Worm (Caenorhabditis elegans): Measurements from ENCODE around the gene F29G6.1.

F29G6.1 gene

ce11 chrX:11465215-11465614 lies 36.9 kb upstream of the F29G6.1 start, which contains the start of gene lin-14:
Gene lin-14, plus strand, starts transcription at chrX:11465560.
- TF ChIP-seq cog-1 (tag; optimal IDR thresholded peaks at IDR 0.05): no peak
- TF ChIP-seq ref-1 (GFP tag; conservative IDR thresholded peaks at IDR 0.05): no peak
- no peak for TF ChIP-seq tab-1 (GFP tag; IDR thresholded peaks at IDR 0.05)
- TF ChIP-seq klf-2 (GFP tag; conservative IDR thresholded peaks at IDR 0.05): no peak
- no peak for TF ChIP-seq ztf-29 (GFP tag; IDR thresholded peaks at IDR 0.05)
- no peak for TF ChIP-seq T22C8.4 (GFP tag; IDR thresholded peaks at IDR 0.05)
- TF ChIP-seq ztf-23 (GFP tag; IDR thresholded peaks at IDR 0.05): no peak
- no peak for TF ChIP-seq flt-1 (GFP tag; IDR thresholded peaks at IDR 0.05)
- TF ChIP-seq med-1 (GFP tag; optimal IDR thresholded peaks at IDR 0.05; ENCODE audit: insufficient read depth): no peak

DNA sequence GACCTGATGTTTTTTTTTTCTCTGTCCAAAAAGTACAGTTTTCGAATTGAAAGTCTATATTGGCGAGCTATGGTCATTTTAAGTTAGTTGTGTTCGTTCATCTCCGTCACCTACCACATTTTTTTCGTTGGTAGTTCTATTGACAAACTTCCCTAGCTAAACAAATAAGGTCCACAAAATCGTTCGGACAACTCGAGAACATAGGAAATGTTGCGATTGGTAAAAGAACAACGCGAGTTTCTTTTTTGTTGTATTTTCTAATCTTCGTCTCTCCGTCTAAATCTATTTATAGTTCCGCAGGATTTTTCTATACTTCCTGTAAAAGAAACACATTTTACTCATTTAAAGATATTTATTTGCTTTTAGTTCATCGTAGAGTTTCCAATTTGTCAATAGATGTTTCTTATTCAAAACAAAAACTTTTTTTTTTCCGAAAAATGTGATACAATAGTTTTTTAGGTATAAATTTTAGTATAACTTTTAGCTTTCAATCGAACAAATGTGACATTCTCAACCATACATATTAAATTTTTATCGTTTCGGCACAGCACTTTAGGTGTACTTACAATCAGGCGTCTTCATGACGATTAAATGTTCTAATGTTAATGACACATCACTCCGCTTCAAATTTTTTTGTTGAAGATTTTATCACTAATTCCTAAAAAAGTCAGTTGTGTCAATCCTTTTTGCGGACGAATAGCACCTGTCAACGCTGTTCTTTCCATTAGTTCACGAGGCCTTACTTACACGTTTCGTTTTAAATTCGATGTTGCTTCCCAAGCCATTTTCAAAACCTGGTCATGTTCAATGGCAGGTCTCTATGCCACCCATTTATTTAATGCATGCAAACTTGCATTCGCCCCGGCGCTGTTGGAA lies 35.4 kb upstream of the F29G6.1 start:
- no peak for TF ChIP-seq klf-2 (GFP tag; conservative IDR thresholded peaks at IDR 0.05)
- TF ChIP-seq flt-1 (GFP tag; IDR thresholded peaks at IDR 0.05): no peak
- no peak for TF ChIP-seq tab-1 (GFP tag; IDR thresholded peaks at IDR 0.05)
- TF ChIP-seq T22C8.4 (GFP tag; IDR thresholded peaks at IDR 0.05): no peak
- TF ChIP-seq ztf-29 (GFP tag; IDR thresholded peaks at IDR 0.05): no peak
- TF ChIP-seq cog-1 (tag; optimal IDR thresholded peaks at IDR 0.05): no peak
- no peak for TF ChIP-seq ref-1 (GFP tag; conservative IDR thresholded peaks at IDR 0.05)
- TF ChIP-seq ztf-23 (GFP tag; IDR thresholded peaks at IDR 0.05): no peak
- TF ChIP-seq med-1 (GFP tag; optimal IDR thresholded peaks at IDR 0.05; ENCODE audit: insufficient read depth): no peak

DNA sequence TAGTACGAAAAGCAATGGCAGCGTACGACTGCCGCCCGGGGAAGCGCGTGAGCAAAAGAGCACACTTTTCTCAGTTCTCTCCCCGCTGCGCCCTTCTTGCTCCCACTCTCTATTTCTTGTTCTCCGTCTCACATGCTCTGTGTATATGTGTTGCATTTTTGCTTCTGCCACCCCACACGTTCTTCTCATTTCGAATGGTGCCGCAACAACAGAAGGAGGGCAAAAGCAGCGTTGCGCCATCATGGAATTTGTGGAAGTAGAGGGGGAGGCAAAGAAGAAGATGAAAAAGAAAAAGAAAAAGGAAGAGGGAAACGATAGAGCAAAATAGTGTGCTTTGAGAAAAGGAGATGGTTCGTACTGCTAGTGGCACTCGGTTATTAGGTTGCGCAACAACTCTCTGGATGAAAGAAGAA lies 34.7 kb upstream of the F29G6.1 start:
- TF ChIP-seq tab-1 (GFP tag; IDR thresholded peaks at IDR 0.05): no peak
- TF ChIP-seq ref-1 (GFP tag; conservative IDR thresholded peaks at IDR 0.05): no peak
- peak; percentile 53 for TF ChIP-seq cog-1 (tag; optimal IDR thresholded peaks at IDR 0.05)

DNA sequence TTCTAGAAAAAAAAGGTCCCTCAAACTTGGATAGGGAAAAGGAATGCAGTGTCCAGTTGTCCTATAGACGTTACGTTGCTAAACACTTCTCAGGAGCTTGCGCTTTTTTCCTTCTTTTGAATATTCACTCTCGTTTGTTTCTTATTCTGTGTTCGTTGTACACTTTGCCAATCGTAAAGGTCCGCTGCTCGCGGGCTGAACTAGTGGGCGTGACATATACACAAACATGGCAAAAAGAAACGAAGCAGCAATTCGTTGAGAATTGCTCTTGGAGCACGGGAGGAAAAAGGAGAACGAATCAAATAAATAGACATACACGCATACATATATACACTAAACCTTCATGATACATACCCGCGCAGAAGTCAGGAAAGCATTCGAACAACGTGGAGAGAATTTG lies 33.3 kb upstream of the F29G6.1 start:
- TF ChIP-seq tab-1 (GFP tag; IDR thresholded peaks at IDR 0.05) (no peak), T22C8.4 (GFP tag; IDR thresholded peaks at IDR 0.05) (no peak), ztf-23 (GFP tag; IDR thresholded peaks at IDR 0.05) (no peak), cog-1 (tag; optimal IDR thresholded peaks at IDR 0.05) (no peak), klf-2 (GFP tag; conservative IDR thresholded peaks at IDR 0.05) (no peak), ref-1 (GFP tag; conservative IDR thresholded peaks at IDR 0.05) (no peak), flt-1 (GFP tag; IDR thresholded peaks at IDR 0.05) (no peak), med-1 (GFP tag; optimal IDR thresholded peaks at IDR 0.05; ENCODE audit: insufficient read depth) (no peak), ztf-29 (GFP tag; IDR thresholded peaks at IDR 0.05) (no peak)

DNA sequence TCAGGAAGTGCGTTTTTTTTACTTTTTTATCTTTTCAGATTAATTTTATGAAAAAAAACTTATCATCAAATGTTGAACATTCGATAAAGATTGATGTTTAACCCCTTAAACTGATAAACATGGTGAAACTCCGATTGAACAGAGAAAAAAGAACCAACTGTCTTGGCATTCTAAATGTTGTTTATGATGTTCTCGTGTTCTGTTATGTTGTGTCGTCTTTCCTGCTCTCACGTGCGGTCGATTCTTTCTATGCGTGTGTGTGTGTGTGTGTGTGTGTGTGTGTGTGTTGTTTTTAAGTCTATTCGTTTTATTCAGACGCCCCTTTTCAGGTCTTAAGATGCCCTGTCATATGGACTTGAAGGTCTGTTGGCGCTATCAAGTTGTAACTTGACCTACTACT lies 32.5 kb upstream of the F29G6.1 start:
- TF ChIP-seq cog-1 (tag; optimal IDR thresholded peaks at IDR 0.05) (no peak), klf-2 (GFP tag; conservative IDR thresholded peaks at IDR 0.05) (no peak), ztf-23 (GFP tag; IDR thresholded peaks at IDR 0.05) (no peak), tab-1 (GFP tag; IDR thresholded peaks at IDR 0.05) (no peak)

DNA sequence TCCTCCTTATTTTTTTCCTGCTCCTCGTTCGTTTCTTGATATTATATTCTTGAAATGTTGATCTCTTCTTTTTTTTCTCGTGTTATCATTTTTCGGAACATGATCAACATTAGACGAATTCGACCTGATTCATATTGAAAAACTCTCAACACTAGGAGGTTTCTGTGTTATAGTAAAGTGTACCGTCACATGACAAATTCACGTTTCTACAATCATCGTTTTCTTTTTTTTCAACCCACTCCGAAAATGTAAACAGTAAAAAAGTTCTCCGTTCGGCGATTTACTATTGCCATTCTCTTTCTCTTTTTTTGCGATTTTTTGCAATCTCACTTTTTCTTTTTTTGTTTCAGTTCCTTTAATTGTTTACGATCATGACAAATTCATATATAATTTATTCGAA lies 30.7 kb upstream of the F29G6.1 start:
- TF ChIP-seq ztf-23 (GFP tag; IDR thresholded peaks at IDR 0.05) (no peak), cog-1 (tag; optimal IDR thresholded peaks at IDR 0.05) (no peak), ztf-29 (GFP tag; IDR thresholded peaks at IDR 0.05) (no peak), med-1 (GFP tag; optimal IDR thresholded peaks at IDR 0.05; ENCODE audit: insufficient read depth) (no peak), ref-1 (GFP tag; conservative IDR thresholded peaks at IDR 0.05) (no peak), klf-2 (GFP tag; conservative IDR thresholded peaks at IDR 0.05) (no peak), flt-1 (GFP tag; IDR thresholded peaks at IDR 0.05) (no peak)

DNA sequence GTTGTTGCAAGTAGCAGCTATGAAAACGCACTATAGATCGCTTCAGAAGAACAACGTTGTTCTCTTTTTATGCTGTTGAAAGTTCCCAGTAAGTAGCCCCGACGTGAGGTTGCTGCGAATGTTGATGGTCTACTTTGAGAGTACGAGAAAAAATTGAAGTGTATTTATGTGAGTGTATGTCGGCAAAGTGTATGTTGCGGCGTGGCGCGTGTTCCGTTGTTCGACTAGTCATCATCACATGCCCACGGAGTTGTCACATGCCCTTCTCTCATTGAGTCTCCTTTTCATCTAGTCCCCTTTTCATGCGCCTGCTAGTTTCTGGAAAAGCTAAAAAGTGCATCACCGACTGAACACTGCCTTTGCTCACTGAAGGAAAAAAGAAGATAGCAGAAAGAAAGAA lies 30.2 kb upstream of the F29G6.1 start:
- no peak for TF ChIP-seq T22C8.4 (GFP tag; IDR thresholded peaks at IDR 0.05)
- no peak for TF ChIP-seq ref-1 (GFP tag; conservative IDR thresholded peaks at IDR 0.05)
- TF ChIP-seq cog-1 (tag; optimal IDR thresholded peaks at IDR 0.05): no peak
- no peak for TF ChIP-seq med-1 (GFP tag; optimal IDR thresholded peaks at IDR 0.05; ENCODE audit: insufficient read depth)
- no peak for TF ChIP-seq ztf-29 (GFP tag; IDR thresholded peaks at IDR 0.05)
- TF ChIP-seq tab-1 (GFP tag; IDR thresholded peaks at IDR 0.05): no peak
- TF ChIP-seq klf-2 (GFP tag; conservative IDR thresholded peaks at IDR 0.05): no peak
- no peak for TF ChIP-seq ztf-23 (GFP tag; IDR thresholded peaks at IDR 0.05)
- TF ChIP-seq flt-1 (GFP tag; IDR thresholded peaks at IDR 0.05): no peak

ce11 chrX:11472407-11472806 lies 29.7 kb upstream of the F29G6.1 start:
- TF ChIP-seq med-1 (GFP tag; optimal IDR thresholded peaks at IDR 0.05; ENCODE audit: insufficient read depth) (no peak), flt-1 (GFP tag; IDR thresholded peaks at IDR 0.05) (no peak), ref-1 (GFP tag; conservative IDR thresholded peaks at IDR 0.05) (no peak)

DNA sequence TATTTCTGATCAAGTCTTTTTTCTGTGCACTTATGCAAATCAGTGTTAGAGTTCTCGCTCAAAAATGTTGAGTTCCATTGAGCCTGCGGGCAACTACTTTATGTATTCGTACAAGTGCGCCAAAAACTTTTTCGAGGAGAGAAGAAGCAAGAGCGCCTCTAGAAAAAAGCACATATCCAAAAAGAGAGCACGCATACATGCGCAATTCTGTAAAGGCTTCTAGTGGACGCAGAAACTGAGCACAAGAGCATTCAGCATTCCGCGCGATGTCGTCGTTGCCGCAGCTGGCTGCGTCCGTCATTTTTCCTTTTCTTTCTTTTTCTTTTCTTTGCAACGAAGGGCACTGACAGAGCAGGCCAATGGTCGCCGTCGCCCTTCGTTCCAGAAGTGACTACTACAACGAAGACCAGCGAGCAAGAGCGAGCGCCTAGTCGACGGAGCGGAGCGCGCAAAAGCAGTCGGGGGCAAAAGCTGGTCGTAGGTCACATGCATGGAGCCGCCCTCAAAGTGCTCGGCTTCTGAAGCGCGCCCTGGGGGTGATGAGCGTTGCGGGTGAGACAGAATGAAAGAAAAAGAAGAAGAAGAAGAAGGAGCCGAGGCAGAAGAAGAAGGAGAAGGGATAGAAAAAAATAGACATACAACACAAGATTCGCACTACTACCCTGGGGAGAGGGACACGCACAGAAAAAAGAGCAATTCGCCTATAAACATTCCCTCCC lies 29.0 kb upstream of the F29G6.1 start:
- TF ChIP-seq ztf-29 (GFP tag; IDR thresholded peaks at IDR 0.05): no peak
- 0 out of 2 replicates have a peak, but pooled peaks have one; percentile 8 for TF ChIP-seq ztf-23 (GFP tag; IDR thresholded peaks at IDR 0.05)
- no peak for TF ChIP-seq cog-1 (tag; optimal IDR thresholded peaks at IDR 0.05)

DNA sequence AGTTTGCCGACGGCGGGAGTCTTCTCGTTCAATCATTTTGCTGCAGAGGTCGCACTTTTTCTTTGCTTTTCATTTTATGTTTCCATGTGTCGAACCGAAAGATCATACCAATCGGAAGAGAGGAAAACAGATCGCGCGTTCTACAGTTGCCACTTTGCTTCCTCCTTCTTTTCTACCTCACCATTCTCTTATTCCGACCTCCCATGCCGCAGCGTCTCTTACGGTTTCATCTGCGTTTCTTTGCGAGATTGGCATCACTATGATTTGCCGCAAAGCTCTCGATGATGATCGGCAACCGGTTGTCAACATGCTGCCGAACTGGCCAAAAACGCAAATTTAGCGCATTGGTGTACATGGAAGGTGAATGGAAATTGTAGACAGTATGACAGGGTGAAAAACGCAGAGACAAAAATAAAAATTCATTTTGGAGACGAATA lies 27.9 kb upstream of the F29G6.1 start:
- TF ChIP-seq ztf-23 (GFP tag; IDR thresholded peaks at IDR 0.05): no peak
- TF ChIP-seq flt-1 (GFP tag; IDR thresholded peaks at IDR 0.05): no peak
- TF ChIP-seq ztf-29 (GFP tag; IDR thresholded peaks at IDR 0.05): no peak
- no peak for TF ChIP-seq cog-1 (tag; optimal IDR thresholded peaks at IDR 0.05)
- TF ChIP-seq T22C8.4 (GFP tag; IDR thresholded peaks at IDR 0.05): no peak
- no peak for TF ChIP-seq tab-1 (GFP tag; IDR thresholded peaks at IDR 0.05)
- TF ChIP-seq med-1 (GFP tag; optimal IDR thresholded peaks at IDR 0.05; ENCODE audit: insufficient read depth): no peak
- TF ChIP-seq ref-1 (GFP tag; conservative IDR thresholded peaks at IDR 0.05): no peak
- TF ChIP-seq klf-2 (GFP tag; conservative IDR thresholded peaks at IDR 0.05): no peak
